Fruit fly (Drosophila melanogaster): ENCODE measurements around the gene CG31517.
A peak's percentile ranks its signal among the peaks of the same experiment; 100 is the strongest.

The CG31517 gene

DNA sequence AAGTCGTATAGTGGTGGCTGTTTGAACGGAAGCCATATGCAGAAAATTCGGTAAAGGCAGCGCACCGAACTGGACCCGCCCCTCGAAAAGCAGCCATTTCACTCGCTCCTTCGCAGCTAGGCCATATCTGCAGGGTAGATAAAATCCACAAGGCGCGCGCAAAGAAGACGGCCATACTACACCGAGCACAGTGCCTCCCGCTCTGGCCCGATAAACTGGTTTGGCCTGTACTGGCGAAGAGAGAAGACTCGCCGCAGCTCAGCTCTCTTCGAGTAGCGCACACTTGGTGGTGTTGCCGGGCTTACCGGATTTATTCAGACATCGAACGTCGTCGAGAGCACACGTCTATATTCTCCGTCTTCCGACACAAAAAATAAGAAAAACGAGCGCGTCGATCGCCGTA is 46.7 kb upstream of the CG31517 start, which contains the start of gene ems (continued):
- peak; percentile 28; the same call in 1 of the 2 replicates for TF ChIP-seq CG17328 (GFP tag; IDR thresholded peaks at IDR 0.05)
- peak in 1 of 2 experiments; percentile 68 for TF ChIP-seq tll (GFP tag; optimal IDR thresholded peaks at IDR 0.05)
- no peak for TF ChIP-seq Fer3 (tag; optimal IDR thresholded peaks at IDR 0.05)
- TF ChIP-seq E2f2 (GFP tag; IDR thresholded peaks at IDR 0.05), result peak; percentile 29; the same call in 1 of the 2 replicates
- 0 out of 3 replicates have a peak, but pooled peaks have one; percentile 54 for TF ChIP-seq CG2199 (GFP tag; IDR thresholded peaks at IDR 0.05)
- peak; percentile 47 for TF ChIP-seq kni (GFP tag; optimal IDR thresholded peaks at IDR 0.05)
- TF ChIP-seq cg (GFP tag; optimal IDR thresholded peaks at IDR 0.05), result peak; percentile 51
- peak; percentile 6 for TF ChIP-seq Side (GFP tag; optimal IDR thresholded peaks at IDR 0.05)
- TF ChIP-seq vvl (GFP tag; IDR thresholded peaks at IDR 0.05), result peak; percentile 61
- peak; percentile 3 for TF ChIP-seq CG17385 (GFP tag; optimal IDR thresholded peaks at IDR 0.05)
- TF ChIP-seq Dip2 (GFP tag; IDR thresholded peaks at IDR 0.05), result no peak
- TF ChIP-seq crol (GFP tag; IDR thresholded peaks at IDR 0.05), result peak; percentile 61
- peak; percentile 22; the same call in 1 of the 2 replicates for TF ChIP-seq amos (GFP tag; IDR thresholded peaks at IDR 0.05; ENCODE audit: partially characterized antibody)
- TF ChIP-seq nerfin-2 (GFP tag; IDR thresholded peaks at IDR 0.05; ENCODE audit: partially characterized antibody), result no peak
- peak; percentile 90 for TF ChIP-seq Nf-YA (GFP tag; IDR thresholded peaks at IDR 0.05)
- peak in 1 of 2 experiments; percentile 9 for TF ChIP-seq insv (GFP tag; optimal IDR thresholded peaks at IDR 0.05)
- TF ChIP-seq phol (tag; optimal IDR thresholded peaks at IDR 0.05), result peak; percentile 52
- peak; percentile 82 for TF ChIP-seq grn (GFP tag; optimal IDR thresholded peaks at IDR 0.05)
- no peak for TF ChIP-seq dm (GFP tag; optimal IDR thresholded peaks at IDR 0.05)
- peak; percentile 41 for TF ChIP-seq twi (tag; optimal IDR thresholded peaks at IDR 0.05)
- TF ChIP-seq CG10565 (GFP tag; optimal IDR thresholded peaks at IDR 0.05), result no peak
- TF ChIP-seq H15 (GFP tag; IDR thresholded peaks at IDR 0.05), result no peak
- peak; percentile 99 for TF ChIP-seq Nf-YC (tag; optimal IDR thresholded peaks at IDR 0.05)
- TF ChIP-seq ewg (GFP tag; optimal IDR thresholded peaks at IDR 0.05), result peak; percentile 67
- TF ChIP-seq D (optimal IDR thresholded peaks at IDR 0.05), result peak; percentile 56
- TF ChIP-seq D (GFP tag; optimal IDR thresholded peaks at IDR 0.05), result no peak
- no peak for TF ChIP-seq NFAT (GFP tag; IDR thresholded peaks at IDR 0.05)
- TF ChIP-seq hkb (optimal IDR thresholded peaks at IDR 0.05), result no peak
- TF ChIP-seq hkb (GFP tag; IDR thresholded peaks at IDR 0.05), result peak; percentile 30; the same call in 1 of the 2 replicates
- peak; percentile 61; the same call in 1 of the 2 replicates for TF ChIP-seq rib (GFP tag; IDR thresholded peaks at IDR 0.05)
- peak; percentile 46 for TF ChIP-seq jing (GFP tag; optimal IDR thresholded peaks at IDR 0.05)
- TF ChIP-seq abd-A (tag; optimal IDR thresholded peaks at IDR 0.05), result peak; percentile 73
- peak; percentile 75 for TF ChIP-seq GATAe (GFP tag; conservative IDR thresholded peaks at IDR 0.05)
- TF ChIP-seq CG9727 (GFP tag; optimal IDR thresholded peaks at IDR 0.05), result no peak
- TF ChIP-seq zen2 (GFP tag; IDR thresholded peaks at IDR 0.05; ENCODE audit: partially characterized antibody), result peak; percentile 17; the same call in 1 of the 3 replicates
- TF ChIP-seq nmo (GFP tag; optimal IDR thresholded peaks at IDR 0.05), result peak; percentile 40

DNA sequence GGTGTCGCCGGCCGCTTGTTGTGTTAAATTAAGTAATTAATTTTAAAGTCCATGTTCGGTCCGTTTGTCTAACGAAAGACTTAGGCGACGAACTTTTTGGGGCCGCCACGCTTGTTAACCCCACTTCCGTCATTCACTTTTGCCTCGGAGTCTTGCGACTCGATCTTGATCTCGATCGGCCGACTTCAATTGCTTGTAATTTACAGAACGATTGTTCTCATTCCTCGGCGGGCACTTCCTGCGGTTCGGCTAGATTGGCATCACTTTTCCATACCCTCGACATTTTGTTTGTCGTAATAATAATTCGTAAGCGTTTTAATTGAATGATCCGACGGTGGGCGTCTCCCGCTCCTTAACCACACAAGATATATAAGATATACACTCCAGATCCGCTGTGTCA is 41.5 kb upstream of the CG31517 start:
- TF ChIP-seq CG9797 (GFP tag; optimal IDR thresholded peaks at IDR 0.05) (no peak), ase (GFP tag; IDR thresholded peaks at IDR 0.05) (no peak), Med (GFP tag) (peak; percentile 35), NC2β (GFP tag; optimal IDR thresholded peaks at IDR 0.05) (no peak), Ets65A (GFP tag) (peak; percentile 93), CG2199 (GFP tag; IDR thresholded peaks at IDR 0.05) (no peak)

Measured in whole organism, embryonic.